Worm (Caenorhabditis elegans): Measurements from ENCODE around the gene srg-13.
A peak's percentile ranks its signal among the peaks of the same experiment; 100 is the strongest.

ce11 chrIII:4689595-4689994 lies 17.5 kb downstream of the srg-13 start:
- TF ChIP-seq pha-4 (tag; optimal IDR thresholded peaks at IDR 0.05) = peak; percentile 50
- TF ChIP-seq nhr-12 (tag; optimal IDR thresholded peaks at IDR 0.05) = peak; percentile 26
- no peak for TF ChIP-seq elt-3 (tag; optimal IDR thresholded peaks at IDR 0.05)
- TF ChIP-seq nhr-28 (tag; optimal IDR thresholded peaks at IDR 0.05) = no peak
- no peak for TF ChIP-seq snpc-4 (tag; optimal IDR thresholded peaks at IDR 0.05)
- no peak for TF ChIP-seq unc-62 (GFP tag; optimal IDR thresholded peaks at IDR 0.05)
- TF ChIP-seq M03D4.4 (tag; optimal IDR thresholded peaks at IDR 0.05) = peak; percentile 87
- no peak for TF ChIP-seq ztf-11 (tag; optimal IDR thresholded peaks at IDR 0.05)
- TF ChIP-seq ham-2 (GFP tag; optimal IDR thresholded peaks at IDR 0.05) = peak; percentile 82
- no peak for TF ChIP-seq nhr-237 (tag; optimal IDR thresholded peaks at IDR 0.05)
- no peak for TF ChIP-seq zip-8 (tag; optimal IDR thresholded peaks at IDR 0.05)
